Fruit fly (Drosophila melanogaster) whole organism, embryonic: ENCODE data around the gene CG17029.

Experiments used
- Atf3 ChIP-seq: fragments of 200-800 bp; sonication (Bioruptor generic); optimal IDR thresholded peaks from 3 replicates; lab custom pipeline; 2016; ENCODE audit warnings: missing biosample characterization, missing genetic modification characterization
- BEAF-32 ChIP-seq: fragments of 200-800 bp; sonication (Bioruptor generic); optimal IDR thresholded peaks from 3 replicates; lab custom pipeline; 2017; ENCODE audit warnings: missing biosample characterization, missing genetic modification characterization, mild to moderate bottlenecking, moderate library complexity, missing genetic modification reagents
- CG15696 ChIP-seq: fragments of 200-800 bp; sonication (Bioruptor generic); optimal IDR thresholded peaks from 2 replicates; lab custom pipeline; 2019; ENCODE audit warnings: missing biosample characterization, mild to moderate bottlenecking, missing genetic modification characterization, moderate library complexity
- CG17612 ChIP-seq: fragments of 200-800 bp; sonication (Bioruptor generic); IDR thresholded peaks from 2 replicates; pipeline ENCODE4 v1.3.6; 2022; ENCODE audit warnings: missing biosample characterization, missing genetic modification characterization
- CG18599 ChIP-seq: fragments of 200-800 bp; sonication (Bioruptor generic); optimal IDR thresholded peaks from 3 replicates; lab custom pipeline; 2017; ENCODE audit warnings: missing biosample characterization, missing genetic modification characterization, mild to moderate bottlenecking, moderate library complexity, missing genetic modification reagents
- CG2116 ChIP-seq: fragments of 200-800 bp; sonication (Bioruptor generic); optimal IDR thresholded peaks from 3 replicates; lab custom pipeline; 2018; ENCODE audit warnings: missing biosample characterization, mild to moderate bottlenecking, missing genetic modification characterization
- CG2678 ChIP-seq: fragments of 200-800 bp; sonication (Bioruptor generic); optimal IDR thresholded peaks from 3 replicates; lab custom pipeline; 2019; ENCODE audit warnings: missing biosample characterization, mild to moderate bottlenecking, missing genetic modification characterization, moderate library complexity
- CG2712 ChIP-seq: fragments of 200-800 bp; optimal IDR thresholded peaks from 3 replicates; lab custom pipeline; 2019; ENCODE audit warnings: missing biosample characterization, mild to moderate bottlenecking, missing genetic modification characterization, moderate library complexity
- CG32532 ChIP-seq: fragments of 200-800 bp; sonication (Bioruptor generic); IDR thresholded peaks from 2 replicates; pipeline ENCODE4 v1.3.6; 2022; ENCODE audit warnings: missing biosample characterization, missing genetic modification characterization
- CG33213 ChIP-seq: fragments of 200-800 bp; sonication (Bioruptor generic); optimal IDR thresholded peaks from 3 replicates; lab custom pipeline; 2016; ENCODE audit warnings: missing biosample characterization, missing genetic modification characterization
- CG3847 ChIP-seq: fragments of 200-800 bp; sonication (Bioruptor generic); IDR thresholded peaks from 2 replicates; pipeline ENCODE4 v1.3.6; 2022; ENCODE audit warnings: missing biosample characterization, missing genetic modification characterization
- CG4424 ChIP-seq: fragments of 200-800 bp; sonication (Bioruptor generic); optimal IDR thresholded peaks from 3 replicates; lab custom pipeline; 2016; ENCODE audit warnings: missing biosample characterization, missing genetic modification characterization
- CG4617 ChIP-seq: fragments of 200-800 bp; sonication (Bioruptor generic); optimal IDR thresholded peaks from 3 replicates; lab custom pipeline; 2016; ENCODE audit warnings: missing biosample characterization, missing genetic modification characterization, borderline replicate concordance
- CG4854 ChIP-seq: fragments of 200-800 bp; sonication (Bioruptor generic); optimal IDR thresholded peaks from 2 replicates; lab custom pipeline; 2016; ENCODE audit warnings: missing biosample characterization, missing genetic modification characterization, inconsistent platforms
- CG6254 ChIP-seq: fragments of 200-800 bp; sonication (Bioruptor generic); optimal IDR thresholded peaks from 3 replicates; lab custom pipeline; 2017; ENCODE audit warnings: mild to moderate bottlenecking, missing biosample characterization, missing genetic modification reagents, missing genetic modification characterization
- CG6272 ChIP-seq: fragments of 200-800 bp; sonication (Bioruptor generic); IDR thresholded peaks from 2 replicates; pipeline ENCODE4 v1.3.6; 2022; ENCODE audit warnings: missing biosample characterization, missing genetic modification characterization
- CG7271 ChIP-seq: fragments of 200-800 bp; sonication (Bioruptor generic); optimal IDR thresholded peaks from 2 replicates; lab custom pipeline; 2018; ENCODE audit warnings: missing biosample characterization, mild to moderate bottlenecking, missing genetic modification characterization, moderate library complexity
- CG7839 ChIP-seq: fragments of 200-800 bp; sonication (Bioruptor generic); optimal IDR thresholded peaks from 3 replicates; lab custom pipeline; 2018; ENCODE audit warnings: missing biosample characterization, mild to moderate bottlenecking, missing genetic modification characterization, moderate library complexity
- CG7928 ChIP-seq: fragments of 200-800 bp; sonication (Bioruptor generic); optimal IDR thresholded peaks from 2 replicates; lab custom pipeline; 2017; ENCODE audit warnings: missing biosample characterization, mild to moderate bottlenecking, missing genetic modification characterization
- CG9876 ChIP-seq: fragments of 200-800 bp; sonication (Bioruptor generic); optimal IDR thresholded peaks from 2 replicates; lab custom pipeline; 2016; ENCODE audit warnings: missing biosample characterization, missing genetic modification characterization
- D19B ChIP-seq: fragments of 200-800 bp; sonication (Bioruptor generic); optimal IDR thresholded peaks from 2 replicates; lab custom pipeline; 2017; ENCODE audit warnings: missing biosample characterization, mild to moderate bottlenecking, missing genetic modification characterization
- Dad ChIP-seq: fragments of 200-800 bp; sonication (Bioruptor generic); optimal IDR thresholded peaks from 3 replicates; lab custom pipeline; 2016; ENCODE audit warnings: missing biosample characterization, missing genetic modification characterization
- Dek ChIP-seq: fragments of 200-800 bp; sonication (Bioruptor generic); optimal IDR thresholded peaks from 3 replicates; lab custom pipeline; 2019; ENCODE audit warnings: missing biosample characterization, mild to moderate bottlenecking, missing genetic modification characterization, moderate library complexity
- E2f2 ChIP-seq: fragments of 200-800 bp; sonication (Bioruptor generic); IDR thresholded peaks from 2 replicates; pipeline ENCODE4 v1.3.6; 2022; ENCODE audit warnings: missing biosample characterization, missing genetic modification characterization
- Ets97D ChIP-seq: fragments of 200-800 bp; sonication (Bioruptor generic); optimal IDR thresholded peaks from 3 replicates; lab custom pipeline; 2016; ENCODE audit warnings: missing biosample characterization, missing genetic modification characterization
- Fer1 ChIP-seq: fragments of 200-800 bp; sonication (Bioruptor generic); optimal IDR thresholded peaks from 2 replicates; lab custom pipeline; 2017; ENCODE audit warnings: missing biosample characterization, mild to moderate bottlenecking, missing genetic modification characterization
- Fer3 ChIP-seq: fragments of 200-800 bp; sonication (Bioruptor generic); optimal IDR thresholded peaks from 2 replicates; lab custom pipeline; 2018; ENCODE audit warnings: missing biosample characterization, mild to moderate bottlenecking, missing genetic modification characterization, moderate library complexity
- GATAe ChIP-seq: fragments of 200-800 bp; sonication (Bioruptor generic); conservative IDR thresholded peaks from 2 replicates; pipeline ENCODE4 v1.3.6; 2022; ENCODE audit warnings: missing biosample characterization, missing genetic modification characterization
- Neu2 ChIP-seq: fragments of 200-800 bp; sonication (Bioruptor generic); optimal IDR thresholded peaks from 3 replicates; lab custom pipeline; 2016; ENCODE audit warnings: missing biosample characterization, missing genetic modification characterization, borderline replicate concordance
- PHDP ChIP-seq: fragments of 200-800 bp; sonication (Bioruptor generic); optimal IDR thresholded peaks from 3 replicates; lab custom pipeline; 2018; ENCODE audit warnings: missing biosample characterization, mild to moderate bottlenecking, missing genetic modification characterization, moderate library complexity
- Sry-δ ChIP-seq: fragments of 200-800 bp; sonication (Bioruptor generic); optimal IDR thresholded peaks from 2 replicates; lab custom pipeline; 2016; ENCODE audit warnings: missing biosample characterization, missing genetic modification characterization
- abd-A ChIP-seq: fragments of 200-800 bp; sonication (Bioruptor generic); optimal IDR thresholded peaks from 3 replicates; lab custom pipeline; 2019; ENCODE audit warnings: missing biosample characterization, mild to moderate bottlenecking, missing genetic modification characterization, moderate library complexity
- ash1 ChIP-seq: fragments of 200-800 bp; sonication (Bioruptor generic); optimal IDR thresholded peaks from 2 replicates; lab custom pipeline; 2018; ENCODE audit warnings: missing biosample characterization, mild to moderate bottlenecking, missing genetic modification characterization
- bigmax ChIP-seq: fragments of 200-800 bp; sonication (Bioruptor generic); optimal IDR thresholded peaks from 2 replicates; lab custom pipeline; 2018; ENCODE audit warnings: missing biosample characterization, mild to moderate bottlenecking, missing genetic modification characterization
- caup ChIP-seq: fragments of 200-800 bp; sonication (Bioruptor generic); optimal IDR thresholded peaks from 3 replicates; lab custom pipeline; 2017; ENCODE audit warnings: missing biosample characterization, mild to moderate bottlenecking, missing genetic modification characterization, moderate library complexity; ENCODE audit not compliant: severe bottlenecking
- chif ChIP-seq, 2 experiments: fragments of 200-800 bp; sonication (Bioruptor generic); optimal IDR thresholded peaks; 3 replicates each; lab custom pipeline; 2016; ENCODE audit warnings: missing biosample characterization in 2 of 2, missing genetic modification characterization in 2 of 2
- chn ChIP-seq: fragments of 200-800 bp; sonication (Bioruptor generic); optimal IDR thresholded peaks from 2 replicates; lab custom pipeline; 2016; ENCODE audit warnings: missing biosample characterization, missing genetic modification characterization
- ci ChIP-seq: fragments of 200-800 bp; sonication (Bioruptor generic); IDR thresholded peaks from 3 replicates; pipeline ENCODE4 v1.3.6; 2022; ENCODE audit warnings: missing biosample characterization, missing genetic modification characterization
- crp ChIP-seq, 2 experiments: fragments of 200-800 bp; sonication (Bioruptor generic); optimal IDR thresholded peaks; 2 replicates in 1 of 2; 3 replicates in 1 of 2; lab custom pipeline; 2017; ENCODE audit warnings: missing biosample characterization in 2 of 2, missing genetic modification characterization in 2 of 2, mild to moderate bottlenecking in 1 of 2, moderate library complexity in 1 of 2
- en ChIP-seq: fragments of 200-800 bp; sonication (Bioruptor generic); optimal IDR thresholded peaks from 2 replicates; lab custom pipeline; 2016; ENCODE audit warnings: missing biosample characterization, missing genetic modification characterization
- exex ChIP-seq: fragments of 200-800 bp; sonication (Bioruptor generic); optimal IDR thresholded peaks from 4 replicates; lab custom pipeline; 2018; ENCODE audit warnings: missing biosample characterization, mild to moderate bottlenecking, missing genetic modification characterization, moderate library complexity
- nmo ChIP-seq: fragments of 200-800 bp; sonication (Bioruptor generic); optimal IDR thresholded peaks from 2 replicates; lab custom pipeline; 2018; ENCODE audit warnings: missing biosample characterization, mild to moderate bottlenecking, missing genetic modification characterization, moderate library complexity
- oc ChIP-seq: fragments of 200-800 bp; sonication (Bioruptor generic); optimal IDR thresholded peaks from 2 replicates; lab custom pipeline; 2018; ENCODE audit warnings: missing biosample characterization, mild to moderate bottlenecking, missing genetic modification characterization, moderate library complexity
- pros ChIP-seq: fragments of 200-800 bp; sonication (Bioruptor generic); optimal IDR thresholded peaks from 3 replicates; lab custom pipeline; 2019; ENCODE audit warnings: missing biosample characterization, mild to moderate bottlenecking, missing genetic modification characterization, moderate library complexity
- pzg ChIP-seq: fragments of 200-800 bp; sonication (Bioruptor generic); optimal IDR thresholded peaks from 3 replicates; lab custom pipeline; 2018; ENCODE audit warnings: missing biosample characterization, mild to moderate bottlenecking, missing genetic modification characterization, moderate library complexity
- tna ChIP-seq: fragments of 200-800 bp; sonication (Bioruptor generic); IDR thresholded peaks from 2 replicates; pipeline ENCODE4 v1.3.6; 2022; ENCODE audit warnings: missing biosample characterization, missing genetic modification characterization; ENCODE audit not compliant: partially characterized antibody
- toy ChIP-seq: fragments of 200-800 bp; sonication (Bioruptor generic); IDR thresholded peaks from 2 replicates; pipeline ENCODE4 v1.3.6; 2022; ENCODE audit warnings: missing biosample characterization, missing genetic modification characterization
- tup ChIP-seq: fragments of 200-800 bp; sonication (Bioruptor generic); optimal IDR thresholded peaks from 2 replicates; lab custom pipeline; 2016; ENCODE audit warnings: missing biosample characterization, mild to moderate bottlenecking, missing genetic modification characterization, moderate library complexity
- unc-4 ChIP-seq: fragments of 200-800 bp; sonication (Bioruptor generic); IDR thresholded peaks from 2 replicates; pipeline ENCODE4 v1.3.6; 2022; ENCODE audit warnings: missing biosample characterization, missing genetic modification characterization; ENCODE audit not compliant: partially characterized antibody

The CG17029 gene

dm6 chr3L:15954784-15955427, 21.8 kb upstream of the CG17029 start, which contains the start of the genes Pka-C3 and GXIVsPLA2 (continued):
- TF ChIP-seq CG3847 (0 out of 2 replicates have a peak, but pooled peaks have one; percentile 10), ci (GFP tag; lab: Robert Waterston, UW) (no peak), CG33213 (GFP tag; lab: Kevin White, UChicago) (no peak), bigmax (GFP tag; lab: Kevin White, UChicago) (no peak), CG4424 (GFP tag; lab: Kevin White, UChicago) (peak; percentile 12), Fer3 (tag; lab: Kevin White, UChicago) (no peak), CG9876 (GFP tag; lab: Kevin White, UChicago) (no peak), pzg (GFP tag; lab: Kevin White, UChicago) (peak; percentile 57), BEAF-32 (peak; percentile 53), tna (GFP tag; lab: Robert Waterston, UW) (no peak), pros (GFP tag; lab: Kevin White, UChicago) (no peak), GATAe (GFP tag; lab: Robert Waterston, UW) (no peak), Sry-δ (GFP tag; lab: Kevin White, UChicago) (no peak), CG2678 (peak; percentile 30), CG2712 (tag; lab: Kevin White, UChicago) (peak; percentile 47), oc (tag; lab: Kevin White, UChicago) (no peak), CG4617 (peak; percentile 33), toy (GFP tag; lab: Robert Waterston, UW) (no peak), nmo (peak; percentile 27), CG32532 (GFP tag; lab: Robert Waterston, UW) (no peak), tup (GFP tag; lab: Kevin White, UChicago) (no peak), CG2116 (GFP tag; lab: Kevin White, UChicago) (peak; percentile 55), E2f2 (peak; percentile 91), D19B (GFP tag; lab: Kevin White, UChicago) (no peak), CG6254 (GFP tag; lab: Kevin White, UChicago) (peak; percentile 33), CG18599 (no peak), CG17612 (GFP tag; lab: Robert Waterston, UW) (no peak), chn (GFP tag; lab: Kevin White, UChicago) (no peak), PHDP (peak; percentile 14), exex (tag; lab: Kevin White, UChicago) (no peak), chif (GFP tag; optimal IDR thresholded peaks at IDR 0.05; lab: Kevin White, UChicago) (no peak), unc-4 (GFP tag; lab: Robert Waterston, UW) (0 out of 2 replicates have a peak, but pooled peaks have one; percentile 41), en (GFP tag; lab: Kevin White, UChicago) (no peak), ash1 (GFP tag; lab: Kevin White, UChicago) (no peak), Dek (tag; lab: Kevin White, UChicago) (peak; percentile 25), Dad (no peak), crp (GFP tag; optimal IDR thresholded peaks at IDR 0.05; lab: Kevin White, UChicago) (no peak), Fer1 (peak; percentile 38), caup (GFP tag; lab: Kevin White, UChicago) (no peak), Ets97D (peak; percentile 25), CG15696 (tag; lab: Kevin White, UChicago) (peak; percentile 19), Atf3 (no peak), CG7839 (peak; percentile 18), abd-A (tag; lab: Kevin White, UChicago) (peak; percentile 15), CG4854 (no peak), CG7271 (tag; lab: Kevin White, UChicago) (no peak), Neu2 (no peak), CG6272 (GFP tag; lab: Robert Waterston, UW) (no peak), CG7928 (GFP tag; lab: Kevin White, UChicago) (peak; percentile 3)
